Fruit fly (Drosophila melanogaster): ENCODE results near the gene CG17107.

- no peak for TF ChIP-seq psq (optimal IDR thresholded peaks at IDR 0.05)
- TF ChIP-seq usp (GFP tag; optimal IDR thresholded peaks at IDR 0.05): no peak
- no peak for TF ChIP-seq pan (optimal IDR thresholded peaks at IDR 0.05)
- TF ChIP-seq EcR (GFP tag; optimal IDR thresholded peaks at IDR 0.05): no peak
Observed at dm6 chr2L:10684309-10684708, 2.6 kb downstream of the CG17107 start, which contains the start of gene CG7299.

Data from whole organism.